Fruit fly (Drosophila melanogaster): ENCODE measurements around the gene Cpr65Ax1.
A peak's percentile ranks its signal among the peaks of the same experiment; 100 is the strongest.

The Cpr65Ax1 gene

DNA sequence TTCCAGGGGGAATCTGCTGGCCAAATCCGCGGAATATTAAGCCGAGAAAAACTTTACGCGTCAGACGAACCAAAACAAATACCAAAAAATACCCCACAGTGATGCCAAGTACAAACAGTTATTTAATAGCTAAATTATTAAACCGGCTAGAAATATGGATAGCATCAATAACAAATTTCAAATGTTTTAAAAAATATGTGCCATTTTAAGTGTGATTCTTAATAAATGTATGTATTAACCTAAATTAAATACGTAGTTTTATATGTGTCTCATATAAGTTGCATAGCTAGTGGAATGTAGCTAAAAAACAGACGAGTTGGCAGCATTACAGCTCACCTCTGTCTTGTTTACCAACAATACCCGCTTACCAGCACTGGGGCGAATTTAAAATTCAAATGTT is 34.0 kb upstream of the Cpr65Ax1 start, which contains the start of gene CG10274 (continued):
- TF ChIP-seq CG17568 (GFP tag; optimal IDR thresholded peaks at IDR 0.05) (no peak), CG17612 (GFP tag; IDR thresholded peaks at IDR 0.05) (no peak), pzg (GFP tag; optimal IDR thresholded peaks at IDR 0.05) (peak; percentile 65), CG11093 (GFP tag; IDR thresholded peaks at IDR 0.05) (no peak), CG6654 (GFP tag; optimal IDR thresholded peaks at IDR 0.05) (peak; percentile 18), CG12299 (tag; optimal IDR thresholded peaks at IDR 0.05) (peak; percentile 19), cas (GFP tag; IDR thresholded peaks at IDR 0.05) (no peak), Nf-YA (GFP tag; IDR thresholded peaks at IDR 0.05) (no peak), tap (tag; optimal IDR thresholded peaks at IDR 0.05) (no peak), hbn (GFP tag; IDR thresholded peaks at IDR 0.05; ENCODE audit: partially characterized antibody) (no peak), psq (GFP tag; optimal IDR thresholded peaks at IDR 0.05) (no peak), inv (GFP tag; IDR thresholded peaks at IDR 0.05; ENCODE audit: partially characterized antibody) (no peak), CG14860 (GFP tag; IDR thresholded peaks at IDR 0.05; ENCODE audit: partially characterized antibody) (no peak), trem (tag; optimal IDR thresholded peaks at IDR 0.05) (peak; percentile 98), ara (GFP tag; IDR thresholded peaks at IDR 0.05) (no peak), ash1 (GFP tag; optimal IDR thresholded peaks at IDR 0.05) (no peak), CG2120 (GFP tag; optimal IDR thresholded peaks at IDR 0.05) (peak; percentile 91), CG18764 (GFP tag; optimal IDR thresholded peaks at IDR 0.05) (peak; percentile 72), Pdp1 (GFP tag; optimal IDR thresholded peaks at IDR 0.05) (peak in 1 of 2 experiments; percentile 67), unpg (GFP tag; optimal IDR thresholded peaks at IDR 0.05) (no peak), Fer3 (tag; optimal IDR thresholded peaks at IDR 0.05) (peak; percentile 73), twi (tag; optimal IDR thresholded peaks at IDR 0.05) (peak; percentile 70), tgo (GFP tag; IDR thresholded peaks at IDR 0.05) (peak; percentile 77), CG4820 (GFP tag; optimal IDR thresholded peaks at IDR 0.05) (peak; percentile 78), Deaf1 (tag; optimal IDR thresholded peaks at IDR 0.05) (no peak), sens (GFP tag) (peak; percentile 96), luna (GFP tag; optimal IDR thresholded peaks at IDR 0.05) (peak; percentile 65), cad (GFP tag; optimal IDR thresholded peaks at IDR 0.05) (no peak), CG17829 (tag; optimal IDR thresholded peaks at IDR 0.05) (peak; percentile 78), sd (tag; optimal IDR thresholded peaks at IDR 0.05) (peak; percentile 98), CG8388 (GFP tag; optimal IDR thresholded peaks at IDR 0.05) (peak; percentile 50), so (GFP tag; IDR thresholded peaks at IDR 0.05) (0 out of 3 replicates have a peak, but pooled peaks have one; percentile 13), B-H2 (GFP tag; optimal IDR thresholded peaks at IDR 0.05) (no peak), CG10147 (GFP tag; optimal IDR thresholded peaks at IDR 0.05) (no peak), sisA (GFP tag; IDR thresholded peaks at IDR 0.05) (peak; percentile 73), Max (GFP tag; optimal IDR thresholded peaks at IDR 0.05) (peak; percentile 74), D (optimal IDR thresholded peaks at IDR 0.05) (no peak), D (GFP tag; optimal IDR thresholded peaks at IDR 0.05) (peak; percentile 29), CG10209 (GFP tag; optimal IDR thresholded peaks at IDR 0.05) (peak; percentile 76), CG9932 (GFP tag; IDR thresholded peaks at IDR 0.05) (peak; percentile 88), Opbp (GFP tag; IDR thresholded peaks at IDR 0.05; ENCODE audit: partially characterized antibody) (no peak), CG10321 (GFP tag; IDR thresholded peaks at IDR 0.05) (no peak), Atf-2 (GFP tag; optimal IDR thresholded peaks at IDR 0.05) (peak; percentile 68), CG32772 (GFP tag; IDR thresholded peaks at IDR 0.05) (peak; percentile 52; the same call in 1 of the 2 replicates), YL-1 (GFP tag; optimal IDR thresholded peaks at IDR 0.05) (peak; percentile 65), sqz (GFP tag; optimal IDR thresholded peaks at IDR 0.05) (no peak), Sin3A (optimal IDR thresholded peaks at IDR 0.05) (peak; percentile 75), CG3847 (GFP tag; IDR thresholded peaks at IDR 0.05) (peak; percentile 78), zf30C (GFP tag; optimal IDR thresholded peaks at IDR 0.05) (no peak), MBD-R2 (GFP tag; IDR thresholded peaks at IDR 0.05) (peak; percentile 89), Xrp1 (GFP tag; IDR thresholded peaks at IDR 0.05) (peak; percentile 82), tio (GFP tag; optimal IDR thresholded peaks at IDR 0.05) (no peak)
